Worm (Caenorhabditis elegans): ENCODE measurements around the gene F02A9.7.
A peak's percentile ranks its signal among the peaks of the same experiment; 100 is the strongest.

The F02A9.7 gene

ce11 chrIII:9053740-9054252 is 21.6 kb downstream of the F02A9.7 start, which contains the start of gene R107.5 (continued):
- TF ChIP-seq ZK185.1 (tag; optimal IDR thresholded peaks at IDR 0.05; ENCODE audit: poor library complexity, severe bottlenecking) = peak; percentile 47
- TF ChIP-seq hsf-1 (GFP tag; IDR thresholded peaks at IDR 0.05) = peak; percentile 100
- peak; percentile 70; the same call in 1 of the 2 replicates for TF ChIP-seq lin-26 (GFP tag; IDR thresholded peaks at IDR 0.05)
- peak; percentile 42 for TF ChIP-seq dpl-1 (GFP tag; optimal IDR thresholded peaks at IDR 0.05)
- peak; percentile 51 for TF ChIP-seq D2030.7 (GFP tag; IDR thresholded peaks at IDR 0.05)
- peak; percentile 66; the same call in 1 of the 2 replicates for TF ChIP-seq attf-3 (GFP tag; conservative IDR thresholded peaks at IDR 0.05)
- peak; percentile 20 for TF ChIP-seq die-1 (tag; optimal IDR thresholded peaks at IDR 0.05)
- TF ChIP-seq gei-17 (GFP tag; optimal IDR thresholded peaks at IDR 0.05) = peak; percentile 92
- TF ChIP-seq ztf-26 (tag; optimal IDR thresholded peaks at IDR 0.05) = peak; percentile 98
- TF ChIP-seq mcd-1 (GFP tag; IDR thresholded peaks at IDR 0.05) = peak; percentile 89
- TF ChIP-seq lin-35 (GFP tag; optimal IDR thresholded peaks at IDR 0.05) = peak in 2 of 3 experiments; percentile 52 to 78
- TF ChIP-seq aptf-3 (GFP tag; IDR thresholded peaks at IDR 0.05) = peak; percentile 87; the same call in 1 of the 2 replicates
- peak; percentile 86 for TF ChIP-seq F57C9.4 (tag; optimal IDR thresholded peaks at IDR 0.05)
- TF ChIP-seq Y95B8A.8 (GFP tag; IDR thresholded peaks at IDR 0.05) = peak; percentile 88
- TF ChIP-seq dpff-1 (tag; optimal IDR thresholded peaks at IDR 0.05) = peak; percentile 95
- TF ChIP-seq K11D2.4 (GFP tag; IDR thresholded peaks at IDR 0.05) = peak; percentile 96
- TF ChIP-seq ceh-58 (GFP tag; IDR thresholded peaks at IDR 0.05) = no peak
- peak; percentile 55 for TF ChIP-seq ets-4 (GFP tag; optimal IDR thresholded peaks at IDR 0.05)
- peak; percentile 8 for TF ChIP-seq unc-62 (GFP tag; optimal IDR thresholded peaks at IDR 0.05)
- peak; percentile 96 for TF ChIP-seq K12H6.12 (tag; optimal IDR thresholded peaks at IDR 0.05)
- TF ChIP-seq athp-1 (tag; optimal IDR thresholded peaks at IDR 0.05) = peak; percentile 90
- TF ChIP-seq somi-1 (GFP tag; optimal IDR thresholded peaks at IDR 0.05) = peak; percentile 97
- TF ChIP-seq Y67H2A.10 (GFP tag; conservative IDR thresholded peaks at IDR 0.05) = peak; percentile 96
- peak; percentile 98 for TF ChIP-seq atf-7 (tag; optimal IDR thresholded peaks at IDR 0.05)
- TF ChIP-seq C06A6.2 (GFP tag; conservative IDR thresholded peaks at IDR 0.05) = peak; percentile 89
- peak; percentile 94 for TF ChIP-seq Y53G8AR.9 (GFP tag; conservative IDR thresholded peaks at IDR 0.05)
- TF ChIP-seq lin-40 (tag; optimal IDR thresholded peaks at IDR 0.05) = peak; percentile 97
- TF ChIP-seq unc-130 (GFP tag; optimal IDR thresholded peaks at IDR 0.05) = no peak
- peak; percentile 77 for TF ChIP-seq C17E4.6 (GFP tag; IDR thresholded peaks at IDR 0.05)
- TF ChIP-seq ceh-40 (GFP tag; IDR thresholded peaks at IDR 0.05) = 0 out of 2 replicates have a peak, but pooled peaks have one; percentile 42
- TF ChIP-seq let-526 (GFP tag; IDR thresholded peaks at IDR 0.05) = peak; percentile 98
- TF ChIP-seq sea-2 (GFP tag; IDR thresholded peaks at IDR 0.05) = peak; percentile 97
- TF ChIP-seq nhr-90 (tag; optimal IDR thresholded peaks at IDR 0.05) = peak; percentile 22
- no peak for TF ChIP-seq F49E8.2 (tag; optimal IDR thresholded peaks at IDR 0.05; ENCODE audit: insufficient read depth)
- TF ChIP-seq mxl-1 (tag; optimal IDR thresholded peaks at IDR 0.05) = no peak
- no peak for TF ChIP-seq sptf-2 (GFP tag; optimal IDR thresholded peaks at IDR 0.05)
- TF ChIP-seq rcor-1 (GFP tag; IDR thresholded peaks at IDR 0.05) = peak; percentile 87
- peak; percentile 80 for TF ChIP-seq attf-5 (GFP tag; optimal IDR thresholded peaks at IDR 0.05)
- TF ChIP-seq hmg-20 (GFP tag; IDR thresholded peaks at IDR 0.05) = no peak
- peak; percentile 95 for TF ChIP-seq hmg-1.2 (GFP tag; IDR thresholded peaks at IDR 0.05)
- TF ChIP-seq F52B5.7 (tag; optimal IDR thresholded peaks at IDR 0.05) = peak; percentile 54
- TF ChIP-seq ztf-6 (GFP tag; IDR thresholded peaks at IDR 0.05) = 0 out of 2 replicates have a peak, but pooled peaks have one; percentile 60
- no peak for TF ChIP-seq nfya-2 (GFP tag; IDR thresholded peaks at IDR 0.05)
- peak; percentile 97 for TF ChIP-seq nfyb-1 (GFP tag; IDR thresholded peaks at IDR 0.05)
- peak; percentile 99 for TF ChIP-seq chd-7 (tag; optimal IDR thresholded peaks at IDR 0.05)
- peak; percentile 58; the same call in 1 of the 2 replicates for TF ChIP-seq ceh-100 (GFP tag; IDR thresholded peaks at IDR 0.05)
- TF ChIP-seq mes-4 (tag; optimal IDR thresholded peaks at IDR 0.05) = no peak
- peak; percentile 98 for TF ChIP-seq ekl-4 (GFP tag; IDR thresholded peaks at IDR 0.05)
- peak; percentile 76 for TF ChIP-seq madf-10 (tag; optimal IDR thresholded peaks at IDR 0.05)

Measured in whole organism, young adult.